Fruit fly (Drosophila melanogaster) whole organism, embryonic: ENCODE results near the gene CrebB.

Source experiments
- Ada2b ChIP-seq: fragments of 200-800 bp; sonication (Bioruptor generic); IDR thresholded peaks from 2 replicates; pipeline ENCODE4 v1.3.6; 2022; ENCODE audit warnings: missing biosample characterization, missing genetic modification characterization
- Aef1 ChIP-seq: fragments of 200-800 bp; sonication (Bioruptor generic); IDR thresholded peaks from 3 replicates; pipeline ENCODE4 v1.3.6; 2022; ENCODE audit warnings: missing biosample characterization, missing genetic modification characterization
- CG12942 ChIP-seq: fragments of 200-800 bp; sonication (Bioruptor generic); optimal IDR thresholded peaks from 3 replicates; lab custom pipeline; 2016; ENCODE audit warnings: missing biosample characterization, missing genetic modification characterization
- CG13287 ChIP-seq: fragments of 200-800 bp; sonication (Bioruptor generic); IDR thresholded peaks from 2 replicates; pipeline ENCODE4 v1.3.6; 2022; ENCODE audit warnings: missing biosample characterization, missing genetic modification characterization; ENCODE audit not compliant: partially characterized antibody
- CG14667 ChIP-seq: fragments of 200-800 bp; sonication (Bioruptor generic); IDR thresholded peaks from 2 replicates; pipeline ENCODE4 v1.3.6; 2022; ENCODE audit warnings: missing biosample characterization, missing genetic modification characterization
- CG14860 ChIP-seq: fragments of 200-800 bp; sonication (Bioruptor generic); IDR thresholded peaks from 3 replicates; pipeline ENCODE4 v1.3.6; 2022; ENCODE audit warnings: missing biosample characterization, missing genetic modification characterization; ENCODE audit not compliant: partially characterized antibody
- CG1602 ChIP-seq: fragments of 200-800 bp; sonication (Bioruptor generic); optimal IDR thresholded peaks from 3 replicates; lab custom pipeline; 2016; ENCODE audit warnings: missing biosample characterization, missing genetic modification characterization
- CG17361 ChIP-seq: fragments of 200-800 bp; sonication (Bioruptor generic); IDR thresholded peaks from 3 replicates; pipeline ENCODE4 v1.3.6; 2022; ENCODE audit warnings: missing biosample characterization, missing genetic modification characterization
- CG2678 ChIP-seq: fragments of 200-800 bp; sonication (Bioruptor generic); optimal IDR thresholded peaks from 3 replicates; lab custom pipeline; 2019; ENCODE audit warnings: missing biosample characterization, mild to moderate bottlenecking, missing genetic modification characterization, moderate library complexity
- CG31224 ChIP-seq: fragments of 200-800 bp; sonication (Bioruptor generic); IDR thresholded peaks from 2 replicates; pipeline ENCODE4 v1.3.6; 2022; ENCODE audit warnings: missing biosample characterization, missing genetic modification characterization
- CG3281 ChIP-seq: fragments of 200-800 bp; sonication (Bioruptor generic); optimal IDR thresholded peaks from 3 replicates; lab custom pipeline; 2017; ENCODE audit warnings: missing biosample characterization, mild to moderate bottlenecking, missing genetic modification characterization
- CG33557 ChIP-seq: fragments of 200-800 bp; sonication (Bioruptor generic); optimal IDR thresholded peaks from 2 replicates; lab custom pipeline; 2019; ENCODE audit warnings: missing biosample characterization, mild to moderate bottlenecking, missing genetic modification characterization, moderate library complexity
- CG34376 ChIP-seq: fragments of 200-800 bp; sonication (Bioruptor generic); optimal IDR thresholded peaks from 2 replicates; lab custom pipeline; 2018; ENCODE audit warnings: missing biosample characterization, mild to moderate bottlenecking, missing genetic modification characterization
- CG3726 ChIP-seq: fragments of 200-800 bp; sonication (Bioruptor generic); IDR thresholded peaks from 3 replicates; pipeline ENCODE4, ENCODE4 v1.3.6; 2022; ENCODE audit warnings: missing biosample characterization, missing genetic modification characterization
- CG4707 ChIP-seq: fragments of 200-800 bp; sonication (Bioruptor generic); optimal IDR thresholded peaks from 2 replicates; lab custom pipeline; 2018; ENCODE audit warnings: missing biosample characterization, mild to moderate bottlenecking, missing genetic modification characterization, moderate library complexity
- CG6689 ChIP-seq: fragments of 200-800 bp; sonication (Bioruptor generic); IDR thresholded peaks from 2 replicates; pipeline ENCODE4 v1.3.6; 2022; ENCODE audit warnings: missing biosample characterization, missing genetic modification characterization
- CG6854 ChIP-seq: fragments of 200-800 bp; sonication (Bioruptor generic); optimal IDR thresholded peaks from 3 replicates; lab custom pipeline; 2017; ENCODE audit warnings: missing biosample characterization, mild to moderate bottlenecking, missing genetic modification characterization
- CG8478 ChIP-seq: fragments of >200 bp; optimal IDR thresholded peaks from 2 replicates; lab custom pipeline; 2018
- CG9727 ChIP-seq: fragments of 200-800 bp; sonication (Bioruptor generic); optimal IDR thresholded peaks from 3 replicates; lab custom pipeline; 2017; ENCODE audit warnings: missing biosample characterization, mild to moderate bottlenecking, missing genetic modification characterization
- Dad ChIP-seq: fragments of 200-800 bp; sonication (Bioruptor generic); optimal IDR thresholded peaks from 3 replicates; lab custom pipeline; 2016; ENCODE audit warnings: missing biosample characterization, missing genetic modification characterization
- Dip2 ChIP-seq: fragments of 200-800 bp; sonication (Bioruptor generic); IDR thresholded peaks from 2 replicates; pipeline ENCODE4 v1.3.6; 2022; ENCODE audit warnings: missing biosample characterization, missing genetic modification characterization
- HHEX ChIP-seq: fragments of 200-800 bp; sonication (Bioruptor generic); optimal IDR thresholded peaks from 3 replicates; lab custom pipeline; 2017; ENCODE audit warnings: missing biosample characterization, mild to moderate bottlenecking, missing genetic modification characterization, missing genetic modification reagents
- Hmr ChIP-seq: fragments of 200-800 bp; sonication (Bioruptor generic); optimal IDR thresholded peaks from 3 replicates; lab custom pipeline; 2017; ENCODE audit warnings: mild to moderate bottlenecking, missing biosample characterization, missing genetic modification reagents, missing genetic modification characterization
- MESR4 ChIP-seq: fragments of 200-800 bp; sonication (Bioruptor generic); optimal IDR thresholded peaks from 2 replicates; lab custom pipeline; 2018; ENCODE audit warnings: missing biosample characterization, mild to moderate bottlenecking, missing genetic modification characterization, moderate library complexity
- Mes4 ChIP-seq: fragments of 200-800 bp; sonication (Bioruptor generic); optimal IDR thresholded peaks from 2 replicates; lab custom pipeline; 2016; ENCODE audit warnings: missing biosample characterization, missing genetic modification characterization
- NK7.1 ChIP-seq: fragments of 200-800 bp; sonication (Bioruptor generic); optimal IDR thresholded peaks from 3 replicates; lab custom pipeline; 2016; ENCODE audit warnings: missing biosample characterization, missing genetic modification characterization
- Opbp ChIP-seq: fragments of 200-800 bp; sonication (Bioruptor generic); IDR thresholded peaks from 3 replicates; pipeline ENCODE4 v1.3.6; 2022; ENCODE audit warnings: missing biosample characterization, missing genetic modification characterization; ENCODE audit not compliant: partially characterized antibody
- Ptx1 ChIP-seq: fragments of 200-800 bp; sonication (Bioruptor generic); IDR thresholded peaks from 2 replicates; pipeline ENCODE4 v1.3.6; 2022; ENCODE audit warnings: missing biosample characterization, missing genetic modification characterization
- al ChIP-seq: fragments of 200-800 bp; sonication (Bioruptor generic); IDR thresholded peaks from 2 replicates; pipeline ENCODE4 v1.3.6; 2022; ENCODE audit warnings: missing biosample characterization, missing genetic modification characterization
- bsh ChIP-seq, 2 experiments: fragments of 200-800 bp; sonication (Bioruptor generic); optimal IDR thresholded peaks; 2 replicates each; lab custom pipeline; 2017 to 2018; ENCODE audit warnings: mild to moderate bottlenecking in 2 of 2, missing biosample characterization in 2 of 2, missing genetic modification characterization in 2 of 2, moderate library complexity in 1 of 2
- cg ChIP-seq: fragments of 200-800 bp; sonication (Bioruptor generic); optimal IDR thresholded peaks from 3 replicates; lab custom pipeline; 2019; ENCODE audit warnings: missing biosample characterization, mild to moderate bottlenecking, missing genetic modification characterization, moderate library complexity
- dmrt99B ChIP-seq: fragments of 200-800 bp; sonication (Bioruptor generic); optimal IDR thresholded peaks from 2 replicates; lab custom pipeline; 2018; ENCODE audit warnings: missing biosample characterization, mild to moderate bottlenecking, missing genetic modification characterization, moderate library complexity
- exex ChIP-seq: fragments of 200-800 bp; sonication (Bioruptor generic); optimal IDR thresholded peaks from 4 replicates; lab custom pipeline; 2018; ENCODE audit warnings: missing biosample characterization, mild to moderate bottlenecking, missing genetic modification characterization, moderate library complexity
- fu2 ChIP-seq: fragments of 200-800 bp; sonication (Bioruptor generic); optimal IDR thresholded peaks from 2 replicates; lab custom pipeline; 2016; ENCODE audit warnings: missing biosample characterization, missing genetic modification characterization
- gcm2 ChIP-seq: fragments of 200-800 bp; sonication (Bioruptor generic); optimal IDR thresholded peaks from 2 replicates; lab custom pipeline; 2016; ENCODE audit warnings: missing biosample characterization, missing genetic modification characterization
- grn ChIP-seq: fragments of 200-800 bp; sonication (Bioruptor generic); optimal IDR thresholded peaks from 3 replicates; lab custom pipeline; 2017; ENCODE audit warnings: missing biosample characterization, missing genetic modification characterization
- hth ChIP-seq: fragments of >200 bp; optimal IDR thresholded peaks from 2 replicates; lab custom pipeline; 2017; ENCODE audit warnings: inconsistent platforms
- jing ChIP-seq: fragments of 200-800 bp; sonication (Bioruptor generic); optimal IDR thresholded peaks from 2 replicates; lab custom pipeline; 2018; ENCODE audit warnings: missing biosample characterization, mild to moderate bottlenecking, missing genetic modification characterization
- jumu ChIP-seq: fragments of 200-800 bp; sonication (Bioruptor generic); optimal IDR thresholded peaks from 3 replicates; lab custom pipeline; 2016; ENCODE audit warnings: missing biosample characterization, missing genetic modification characterization
- kni ChIP-seq: fragments of 200-800 bp; sonication (Bioruptor generic); optimal IDR thresholded peaks from 3 replicates; lab custom pipeline; 2017; ENCODE audit warnings: mild to moderate bottlenecking, missing biosample characterization, missing genetic modification reagents, missing genetic modification characterization
- pho ChIP-seq: fragments of 200-800 bp; sonication (Bioruptor generic); optimal IDR thresholded peaks from 2 replicates; lab custom pipeline; 2016; ENCODE audit warnings: missing biosample characterization, missing genetic modification characterization
- pnt ChIP-seq: fragments of 200-800 bp; sonication (Bioruptor generic); optimal IDR thresholded peaks from 3 replicates; lab custom pipeline; 2016; ENCODE audit warnings: missing biosample characterization, missing genetic modification characterization
- repo ChIP-seq: fragments of 200-800 bp; sonication (Bioruptor generic); optimal IDR thresholded peaks from 2 replicates; lab custom pipeline; 2016; ENCODE audit warnings: missing biosample characterization, missing genetic modification characterization
- ro ChIP-seq: fragments of 200-800 bp; sonication (Bioruptor generic); IDR thresholded peaks from 2 replicates; pipeline ENCODE4 v1.3.6; 2022; ENCODE audit warnings: missing biosample characterization, missing genetic modification characterization
- schlank ChIP-seq: fragments of 200-800 bp; sonication (Bioruptor generic); optimal IDR thresholded peaks from 2 replicates; lab custom pipeline; 2018; ENCODE audit warnings: missing biosample characterization, mild to moderate bottlenecking, missing genetic modification characterization
- sd ChIP-seq: fragments of 200-800 bp; sonication (Bioruptor generic); optimal IDR thresholded peaks from 3 replicates; lab custom pipeline; 2018; ENCODE audit warnings: missing biosample characterization, mild to moderate bottlenecking, missing genetic modification characterization, moderate library complexity
- slbo ChIP-seq: fragments of 200-800 bp; sonication (Bioruptor generic); IDR thresholded peaks from 2 replicates; pipeline ENCODE4 v1.3.6; 2022; ENCODE audit warnings: missing biosample characterization, missing genetic modification characterization
- stc ChIP-seq: fragments of 200-800 bp; sonication (Bioruptor generic); IDR thresholded peaks from 2 replicates; pipeline ENCODE4 v1.3.6; 2022; ENCODE audit warnings: missing biosample characterization, missing genetic modification characterization
- tin ChIP-seq: fragments of 200-800 bp; sonication (Bioruptor generic); optimal IDR thresholded peaks from 3 replicates; lab custom pipeline; 2016; ENCODE audit warnings: missing biosample characterization, missing genetic modification characterization
- unpg ChIP-seq: fragments of 200-800 bp; sonication (Bioruptor generic); optimal IDR thresholded peaks from 3 replicates; lab custom pipeline; 2018; ENCODE audit warnings: missing biosample characterization, mild to moderate bottlenecking, missing genetic modification characterization, moderate library complexity

Gene CrebB

DNA sequence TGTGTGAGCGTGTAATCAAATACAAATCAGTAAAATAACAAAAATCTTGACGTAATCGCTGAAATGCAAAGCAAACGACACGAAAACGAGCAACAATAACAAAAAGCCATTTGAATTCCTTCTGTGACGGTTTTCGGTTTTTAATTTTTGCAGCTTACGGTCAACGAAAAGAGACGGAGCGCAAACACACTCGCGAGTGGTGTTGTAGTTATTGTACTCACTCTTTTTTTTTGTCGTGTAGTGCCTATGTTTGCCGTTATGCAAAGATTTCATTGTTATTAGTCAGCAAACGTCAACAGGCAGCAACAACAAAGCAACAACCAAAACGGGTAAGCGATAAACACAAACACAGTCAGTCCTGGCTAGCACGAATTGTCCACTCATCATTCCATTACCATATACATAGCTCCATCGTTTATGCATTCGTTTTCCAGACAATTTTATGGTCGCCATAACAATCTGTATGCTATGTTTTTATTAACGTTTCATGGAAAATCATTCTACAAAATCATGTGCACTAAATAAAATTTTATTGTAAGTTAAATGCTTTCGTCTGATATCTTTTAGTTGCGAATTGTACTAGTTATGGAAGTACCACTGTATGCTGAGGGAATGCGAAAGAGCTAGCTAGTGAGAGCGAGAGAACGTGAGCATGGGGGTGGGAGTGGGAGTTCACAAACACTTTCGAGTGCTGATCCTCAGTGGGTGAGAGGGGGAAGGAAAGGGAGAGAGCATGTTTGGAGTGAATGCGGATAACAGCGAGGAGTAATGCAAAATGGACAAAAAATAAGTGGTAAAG is 893 bp downstream of the CrebB start (continued):
- TF ChIP-seq sd (tag; lab: Kevin White, UChicago) = peak; percentile 85
- TF ChIP-seq Opbp (GFP tag; lab: Robert Waterston, UW) = no peak
- TF ChIP-seq slbo (GFP tag; lab: Robert Waterston, UW) = peak; percentile 88
- TF ChIP-seq CG6689 (GFP tag; lab: Robert Waterston, UW) = peak; percentile 72
- peak; percentile 70 for TF ChIP-seq jumu (GFP tag; lab: Kevin White, UChicago)
- peak; percentile 75 for TF ChIP-seq unpg
- TF ChIP-seq gcm2 = no peak
- peak; percentile 67 for TF ChIP-seq CG6854 (GFP tag; lab: Kevin White, UChicago)
- no peak for TF ChIP-seq Mes4 (GFP tag; lab: Kevin White, UChicago)
- no peak for TF ChIP-seq CG3726 (GFP tag; lab: Robert Waterston, UW)
- TF ChIP-seq Dad (GFP tag; lab: Kevin White, UChicago) = peak; percentile 76
- TF ChIP-seq stc (GFP tag; lab: Robert Waterston, UW) = peak; percentile 71
- TF ChIP-seq CG34376 = peak; percentile 71
- TF ChIP-seq fu2 (GFP tag; lab: Kevin White, UChicago) = peak; percentile 44
- peak; percentile 70 for TF ChIP-seq Ada2b (GFP tag; lab: Robert Waterston, UW)
- TF ChIP-seq pho (GFP tag; lab: Kevin White, UChicago) = peak; percentile 79
- peak; percentile 1 for TF ChIP-seq tin (GFP tag; lab: Kevin White, UChicago)
- no peak for TF ChIP-seq CG14860
- peak; percentile 79 for TF ChIP-seq CG3281 (GFP tag; lab: Kevin White, UChicago)
- TF ChIP-seq CG17361 (GFP tag; lab: Robert Waterston, UW) = peak; percentile 46; the same call in 2 of the 3 replicates
- TF ChIP-seq CG4707 = peak; percentile 35
- TF ChIP-seq HHEX (GFP tag; lab: Kevin White, UChicago) = peak; percentile 67
- peak; percentile 71 for TF ChIP-seq CG31224 (GFP tag; lab: Robert Waterston, UW)
- peak; percentile 28 for TF ChIP-seq CG9727 (GFP tag; lab: Kevin White, UChicago)
- TF ChIP-seq CG33557 (GFP tag; lab: Kevin White, UChicago) = peak; percentile 9
- TF ChIP-seq CG8478 (lab: Kevin White, UChicago) = no peak
- TF ChIP-seq schlank (tag; lab: Kevin White, UChicago) = peak; percentile 76
- no peak for TF ChIP-seq ro (GFP tag; lab: Robert Waterston, UW)
- peak; percentile 83 for TF ChIP-seq dmrt99B
- TF ChIP-seq Hmr = peak; percentile 81
- TF ChIP-seq MESR4 (GFP tag; lab: Kevin White, UChicago) = no peak
- TF ChIP-seq Dip2 (GFP tag; lab: Robert Waterston, UW) = no peak
- TF ChIP-seq pnt (GFP tag; lab: Kevin White, UChicago) = no peak
- no peak for TF ChIP-seq cg (GFP tag; lab: Kevin White, UChicago)
- TF ChIP-seq exex (tag; lab: Kevin White, UChicago) = peak; percentile 44
- peak; percentile 49 for TF ChIP-seq CG14667 (GFP tag; lab: Robert Waterston, UW)
- no peak for TF ChIP-seq CG13287 (GFP tag; lab: Robert Waterston, UW)
- peak; percentile 73 for TF ChIP-seq NK7.1
- no peak for TF ChIP-seq repo
- TF ChIP-seq Ptx1 (GFP tag; lab: Robert Waterston, UW) = peak; percentile 75
- peak; percentile 91 for TF ChIP-seq CG2678 (tag; lab: Kevin White, UChicago)
- TF ChIP-seq Aef1 (GFP tag; lab: Robert Waterston, UW) = peak; percentile 71
- no peak for TF ChIP-seq kni
- TF ChIP-seq hth (lab: Kevin White, UChicago) = no peak
- TF ChIP-seq CG1602 (GFP tag; lab: Kevin White, UChicago) = no peak
- TF ChIP-seq CG12942 = no peak
- peak; percentile 44 for TF ChIP-seq jing (GFP tag; lab: Kevin White, UChicago)
- peak in 1 of 2 experiments; percentile 57 for TF ChIP-seq bsh (GFP tag; optimal IDR thresholded peaks at IDR 0.05; lab: Kevin White, UChicago)
- TF ChIP-seq al (GFP tag; lab: Robert Waterston, UW) = peak; percentile 77
- no peak for TF ChIP-seq grn (GFP tag; lab: Kevin White, UChicago)
